Worm (Caenorhabditis elegans) whole organism, young adult: ENCODE measurements around the gene ksr-1.

ENCODE experiments used
- ceh-79 ChIP-seq: sonication (generic microtip); optimal IDR thresholded peaks from 2 replicates; lab custom pipeline; 2017; ENCODE audit warnings: mild to moderate bottlenecking, missing genetic modification characterization, missing compliant biosample characterization
- hlh-26 ChIP-seq: fragments of 200-800 bp; sonication (Bioruptor generic); conservative IDR thresholded peaks from 2 replicates; pipeline ENCODE4 v1.3.6; 2022; ENCODE audit warnings: missing genetic modification reagents, missing genetic modification characterization, missing compliant biosample characterization
- nhr-80 ChIP-seq: sonication (generic microtip); optimal IDR thresholded peaks from 2 replicates; lab custom pipeline; 2016; ENCODE audit warnings: missing genetic modification characterization, missing compliant biosample characterization
- pha-4 ChIP-seq: fragments of 150-350 bp; sonication (generic microtip); optimal IDR thresholded peaks from 2 replicates; lab custom pipeline; 2014; ENCODE audit warnings: missing biosample characterization, missing genetic modification reagents, missing genetic modification characterization
- ztf-26 ChIP-seq: sonication (generic microtip); optimal IDR thresholded peaks from 2 replicates; lab custom pipeline; 2017; ENCODE audit warnings: missing genetic modification characterization, missing compliant biosample characterization

- TF ChIP-seq ceh-79 (tag; lab: Kevin White, UChicago) = no peak
- TF ChIP-seq pha-4 (tag; lab: Kevin White, UChicago) = no peak
- TF ChIP-seq ztf-26 = no peak
- no peak for TF ChIP-seq hlh-26 (GFP tag; lab: Robert Waterston, UW)
- TF ChIP-seq nhr-80 (tag; lab: Kevin White, UChicago) = no peak
These were observed 41.4 kb upstream of the ksr-1 start for ce11 chrX:8233554-8233953.
